Fruit fly (Drosophila melanogaster): Measurements from ENCODE around the gene slo.

The slo gene

DNA sequence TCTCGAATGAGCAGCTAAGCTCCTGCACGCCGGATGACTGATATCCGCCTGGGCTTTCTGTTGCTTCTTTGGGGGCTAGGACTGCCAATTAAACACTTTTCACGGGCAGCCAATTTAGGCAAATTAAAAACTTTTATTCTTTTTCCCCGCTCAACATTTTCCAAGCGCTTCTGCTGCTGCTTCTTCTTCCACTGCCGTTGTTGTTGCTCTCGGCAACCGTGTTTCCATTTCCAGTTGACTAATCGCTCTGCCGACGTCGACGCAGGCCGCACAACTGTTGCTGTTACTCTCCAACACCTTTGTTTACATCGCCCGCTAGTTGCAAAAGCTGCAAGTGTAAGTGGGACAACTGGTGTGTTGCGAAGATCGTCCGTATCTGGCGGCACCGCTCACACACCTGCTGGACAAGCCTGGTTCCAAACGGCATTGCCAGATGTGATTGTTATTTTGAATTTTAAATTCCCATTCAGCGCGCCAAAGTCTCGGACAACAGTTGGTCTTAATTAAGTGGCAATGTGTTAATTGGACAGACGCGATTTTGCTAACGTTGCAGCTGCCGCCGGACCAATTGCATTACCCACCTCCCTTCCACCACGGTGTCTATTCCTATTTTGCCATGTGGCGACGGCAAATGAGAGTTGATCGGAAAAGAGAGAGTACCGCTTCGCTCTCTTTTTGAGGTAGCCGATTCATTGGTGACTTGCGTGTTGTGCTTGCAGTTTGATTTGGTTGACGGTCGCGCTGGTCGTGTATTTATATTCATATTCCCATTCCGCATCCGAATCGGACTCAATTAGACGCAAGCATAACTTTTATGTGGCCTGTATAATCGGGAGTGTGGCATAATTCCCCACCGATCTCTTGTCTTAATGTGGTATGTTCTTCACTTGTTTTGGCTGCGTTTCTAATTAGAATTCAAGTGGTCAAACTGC lies 32.1 kb upstream of the slo start, which contains the start of gene Wsck:
Wsck (minus strand) TSS at position 199 of the 932 bp plus-strand sequence.
- no peak for TF ChIP-seq CG9609 (GFP tag; optimal IDR thresholded peaks at IDR 0.05)
- peak; percentile 4 for TF ChIP-seq CG3163 (GFP tag; optimal IDR thresholded peaks at IDR 0.05)
- TF ChIP-seq repo (GFP tag; optimal IDR thresholded peaks at IDR 0.05), result no peak
- TF ChIP-seq Doc3 (GFP tag; IDR thresholded peaks at IDR 0.05; ENCODE audit: partially characterized antibody), result no peak
- TF ChIP-seq crp (GFP tag; optimal IDR thresholded peaks at IDR 0.05), result peak in 1 of 2 experiments; percentile 24
- TF ChIP-seq CG10147 (GFP tag; optimal IDR thresholded peaks at IDR 0.05), result no peak
- peak; percentile 13 for TF ChIP-seq cg (GFP tag; optimal IDR thresholded peaks at IDR 0.05)
- TF ChIP-seq MTF-1 (GFP tag; optimal IDR thresholded peaks at IDR 0.05; ENCODE audit: borderline replicate concordance), result no peak
- 0 out of 3 replicates have a peak, but pooled peaks have one; percentile 23 for TF ChIP-seq CG7963 (GFP tag; IDR thresholded peaks at IDR 0.05; ENCODE audit: partially characterized antibody)
- no peak for TF ChIP-seq tap (tag; optimal IDR thresholded peaks at IDR 0.05)
- peak; percentile 99 for TF ChIP-seq Adf1 (GFP tag; IDR thresholded peaks at IDR 0.05)
- TF ChIP-seq sqz (GFP tag; optimal IDR thresholded peaks at IDR 0.05), result no peak
- TF ChIP-seq odd (GFP tag; optimal IDR thresholded peaks at IDR 0.05), result no peak
- peak; percentile 40; the same call in 1 of the 2 replicates for TF ChIP-seq nerfin-2 (GFP tag; IDR thresholded peaks at IDR 0.05; ENCODE audit: partially characterized antibody)
- TF ChIP-seq CG17912 (GFP tag; optimal IDR thresholded peaks at IDR 0.05), result peak; percentile 42
- TF ChIP-seq NC2β (GFP tag; optimal IDR thresholded peaks at IDR 0.05), result peak; percentile 20
- no peak for TF ChIP-seq lbe (GFP tag; optimal IDR thresholded peaks at IDR 0.05)
- TF ChIP-seq CG12744 (GFP tag; optimal IDR thresholded peaks at IDR 0.05), result no peak
- peak; percentile 26; the same call in 1 of the 3 replicates for TF ChIP-seq mld (GFP tag; IDR thresholded peaks at IDR 0.05; ENCODE audit: partially characterized antibody)
- no peak for TF ChIP-seq Bdp1 (GFP tag; optimal IDR thresholded peaks at IDR 0.05)
- TF ChIP-seq cato (GFP tag; optimal IDR thresholded peaks at IDR 0.05; ENCODE audit: borderline replicate concordance), result no peak
- TF ChIP-seq CG4404 (GFP tag; IDR thresholded peaks at IDR 0.05), result no peak
- peak; percentile 15; the same call in 1 of the 2 replicates for TF ChIP-seq unc-4 (GFP tag; IDR thresholded peaks at IDR 0.05; ENCODE audit: partially characterized antibody)
- no peak for TF ChIP-seq CG1602 (GFP tag; optimal IDR thresholded peaks at IDR 0.05)
- TF ChIP-seq BtbVII (GFP tag; optimal IDR thresholded peaks at IDR 0.05), result no peak
- TF ChIP-seq Mrtf (GFP tag; IDR thresholded peaks at IDR 0.05), result no peak
- peak; percentile 41; the same call in 1 of the 2 replicates for TF ChIP-seq ato (GFP tag; IDR thresholded peaks at IDR 0.05; ENCODE audit: partially characterized antibody)
- TF ChIP-seq CG8924 (tag; optimal IDR thresholded peaks at IDR 0.05), result peak; percentile 30
- TF ChIP-seq CG3726 (GFP tag; IDR thresholded peaks at IDR 0.05), result no peak
- TF ChIP-seq gsb-n (tag; optimal IDR thresholded peaks at IDR 0.05), result no peak
- 0 out of 2 replicates have a peak, but pooled peaks have one; percentile 35 for TF ChIP-seq Xrp1 (GFP tag; IDR thresholded peaks at IDR 0.05)
- TF ChIP-seq CG6175 (GFP tag; IDR thresholded peaks at IDR 0.05), result no peak
- TF ChIP-seq gfzf (GFP tag; optimal IDR thresholded peaks at IDR 0.05), result peak; percentile 9
- TF ChIP-seq kah (GFP tag; optimal IDR thresholded peaks at IDR 0.05), result peak; percentile 62
- TF ChIP-seq hbn (GFP tag; IDR thresholded peaks at IDR 0.05; ENCODE audit: partially characterized antibody), result peak; percentile 35; the same call in 1 of the 2 replicates
- peak; percentile 5 for TF ChIP-seq Sry-δ (GFP tag; optimal IDR thresholded peaks at IDR 0.05)
- peak; percentile 9 for TF ChIP-seq CG1233 (GFP tag; optimal IDR thresholded peaks at IDR 0.05)
- TF ChIP-seq YL-1 (GFP tag; optimal IDR thresholded peaks at IDR 0.05), result peak; percentile 87
- TF ChIP-seq lov (optimal IDR thresholded peaks at IDR 0.05), result no peak
- no peak for TF ChIP-seq lov (GFP tag; IDR thresholded peaks at IDR 0.05)
- TF ChIP-seq Dref (GFP tag; IDR thresholded peaks at IDR 0.05), result 0 out of 2 replicates have a peak, but pooled peaks have one; percentile 24
- peak; percentile 96 for TF ChIP-seq CG1832 (GFP tag; optimal IDR thresholded peaks at IDR 0.05)
- TF ChIP-seq vnd (GFP tag; IDR thresholded peaks at IDR 0.05; ENCODE audit: partially characterized antibody), result no peak
- peak; percentile 18 for TF ChIP-seq CG34376 (GFP tag; optimal IDR thresholded peaks at IDR 0.05)
- 0 out of 2 replicates have a peak, but pooled peaks have one; percentile 9 for TF ChIP-seq NFAT (GFP tag; IDR thresholded peaks at IDR 0.05)
- TF ChIP-seq CG14050 (GFP tag; IDR thresholded peaks at IDR 0.05), result no peak
- no peak for TF ChIP-seq nom (GFP tag; optimal IDR thresholded peaks at IDR 0.05)
